Worm (Caenorhabditis elegans) whole organism, L4/young adult: ENCODE measurements around the gene madd-3.

Source experiments
- W03F9.2 ChIP-seq: fragments of 150-350 bp; optimal IDR thresholded peaks from 2 replicates; lab custom pipeline; 2014; ENCODE audit warnings: missing biosample characterization, missing genetic modification characterization
- dao-5 ChIP-seq: sonication (generic microtip); optimal IDR thresholded peaks from 2 replicates; lab custom pipeline; 2016; ENCODE audit warnings: missing genotype, missing genetic modification characterization, moderate library complexity, missing compliant biosample characterization
- him-1 ChIP-seq: sonication (generic microtip); optimal IDR thresholded peaks from 2 replicates; lab custom pipeline; 2016; ENCODE audit warnings: missing genotype, missing genetic modification reagents, missing genetic modification characterization, missing compliant biosample characterization

DNA sequence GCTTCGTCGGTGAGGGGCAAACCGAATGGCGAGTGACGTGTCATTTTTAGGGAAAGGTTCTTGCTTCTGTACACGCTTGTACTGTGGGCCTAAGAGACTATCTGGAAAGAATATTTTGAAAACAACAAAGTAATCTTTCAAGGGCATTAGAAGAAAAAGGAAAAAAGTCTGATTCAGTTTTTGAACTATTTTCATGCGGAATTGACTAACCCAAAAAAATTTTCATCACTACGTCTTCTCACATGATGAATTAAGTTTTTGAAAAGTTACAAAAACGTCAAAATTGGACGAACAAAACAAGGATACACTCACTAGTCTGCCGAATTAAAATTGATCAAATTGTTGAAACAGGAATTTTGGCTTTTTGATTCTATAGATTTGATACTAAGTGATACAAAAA is 23.8 kb upstream of the madd-3 start, which contains the start of gene C11H1.9:
- TF ChIP-seq dao-5 (no peak), W03F9.2 (tag; lab: Kevin White, UChicago) (no peak), him-1 (no peak)
